Fruit fly (Drosophila melanogaster): ENCODE data around the gene CG8031.

The CG8031 gene

DNA sequence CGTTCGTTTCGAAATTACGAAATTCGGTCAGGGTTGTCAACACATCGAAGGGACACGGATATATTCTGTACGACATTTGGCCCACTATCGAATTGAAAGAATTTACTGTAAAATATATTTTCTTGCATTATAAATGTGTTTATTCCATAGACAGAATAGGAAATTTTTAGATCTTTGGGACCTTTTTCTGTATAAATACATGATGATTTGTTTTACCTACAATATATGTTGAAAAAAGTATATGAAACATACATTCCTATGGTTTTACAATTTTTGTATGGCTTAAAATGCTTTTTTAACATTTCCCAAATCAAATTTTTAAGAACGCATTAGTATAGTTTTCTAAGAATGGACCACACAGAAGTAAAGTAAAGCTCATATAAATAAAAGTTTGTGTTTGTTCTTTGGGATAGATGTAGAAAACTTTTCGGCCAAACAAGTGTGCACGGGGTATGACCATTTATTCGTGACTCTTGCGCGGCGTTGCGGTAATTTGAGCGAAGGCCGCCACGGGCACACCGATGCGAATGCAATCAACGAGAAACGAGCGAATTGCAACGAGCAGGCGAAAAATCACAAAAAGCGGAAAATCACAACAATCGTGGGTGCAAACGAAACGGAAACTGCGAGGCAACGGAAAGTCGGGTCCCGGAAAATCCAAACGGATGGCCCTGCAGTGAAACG lies 13.4 kb downstream of the CG8031 start, which contains the start of the genes CG17327, CG44194 and CG7518 (continued):
- TF ChIP-seq CG18476 (GFP tag; optimal IDR thresholded peaks at IDR 0.05) (peak; percentile 6), Lpt (GFP tag; optimal IDR thresholded peaks at IDR 0.05) (no peak), psq (GFP tag; optimal IDR thresholded peaks at IDR 0.05) (no peak), grau (tag; optimal IDR thresholded peaks at IDR 0.05) (peak; percentile 35), ind (GFP tag; optimal IDR thresholded peaks at IDR 0.05) (no peak), wdn (GFP tag; IDR thresholded peaks at IDR 0.05) (no peak), MESR4 (GFP tag; optimal IDR thresholded peaks at IDR 0.05) (peak; percentile 77), dm (GFP tag; optimal IDR thresholded peaks at IDR 0.05) (peak; percentile 54), Poxn (GFP tag; IDR thresholded peaks at IDR 0.05) (no peak), D19B (GFP tag; optimal IDR thresholded peaks at IDR 0.05) (no peak), CHES-1-like (GFP tag; optimal IDR thresholded peaks at IDR 0.05) (peak; percentile 0), ab (GFP tag; optimal IDR thresholded peaks at IDR 0.05) (no peak), caup (GFP tag; optimal IDR thresholded peaks at IDR 0.05; ENCODE audit: severe bottlenecking) (no peak), nerfin-1 (tag; optimal IDR thresholded peaks at IDR 0.05) (peak; percentile 2), stwl (tag; optimal IDR thresholded peaks at IDR 0.05) (peak; percentile 41), Meics (GFP tag; optimal IDR thresholded peaks at IDR 0.05) (no peak), Scr (GFP tag; IDR thresholded peaks at IDR 0.05; ENCODE audit: partially characterized antibody) (peak; percentile 52), gfzf (GFP tag; optimal IDR thresholded peaks at IDR 0.05) (peak; percentile 93), Bteb2 (GFP tag; optimal IDR thresholded peaks at IDR 0.05) (no peak), Spps (tag; optimal IDR thresholded peaks at IDR 0.05) (no peak), CG15073 (GFP tag; optimal IDR thresholded peaks at IDR 0.05) (no peak), unc-4 (GFP tag; IDR thresholded peaks at IDR 0.05; ENCODE audit: partially characterized antibody) (peak; percentile 37), Hr51 (GFP tag; optimal IDR thresholded peaks at IDR 0.05) (no peak), bab2 (GFP tag; optimal IDR thresholded peaks at IDR 0.05) (peak; percentile 39), fd96Cb (tag; optimal IDR thresholded peaks at IDR 0.05) (peak; percentile 5), CG7745 (tag; optimal IDR thresholded peaks at IDR 0.05) (no peak), Ets97D (GFP tag; optimal IDR thresholded peaks at IDR 0.05) (peak; percentile 62), CG17802 (tag; optimal IDR thresholded peaks at IDR 0.05) (peak; percentile 78), Pdp1 (GFP tag; optimal IDR thresholded peaks at IDR 0.05) (peak; percentile 18 to 59), CG8944 (GFP tag; optimal IDR thresholded peaks at IDR 0.05) (no peak), lab (GFP tag; optimal IDR thresholded peaks at IDR 0.05) (no peak), ase (GFP tag; IDR thresholded peaks at IDR 0.05) (no peak), insv (GFP tag; optimal IDR thresholded peaks at IDR 0.05) (no peak), knrl (GFP tag; IDR thresholded peaks at IDR 0.05; ENCODE audit: partially characterized antibody) (peak; percentile 47; the same call in 2 of the 3 replicates), crc (GFP tag; optimal IDR thresholded peaks at IDR 0.05) (no peak), CG4424 (GFP tag; optimal IDR thresholded peaks at IDR 0.05) (no peak), phol (tag; optimal IDR thresholded peaks at IDR 0.05) (peak; percentile 56), CG6689 (GFP tag; IDR thresholded peaks at IDR 0.05) (no peak), sens-2 (GFP tag; IDR thresholded peaks at IDR 0.05) (peak; percentile 34; the same call in 1 of the 2 replicates), CG13424 (tag; optimal IDR thresholded peaks at IDR 0.05) (peak; percentile 35), fu2 (GFP tag; optimal IDR thresholded peaks at IDR 0.05) (peak; percentile 16), CG34422 (GFP tag; IDR thresholded peaks at IDR 0.05) (peak; percentile 35; the same call in 1 of the 3 replicates), CG12104 (GFP tag; optimal IDR thresholded peaks at IDR 0.05) (peak; percentile 24), CG13287 (GFP tag; IDR thresholded peaks at IDR 0.05; ENCODE audit: partially characterized antibody) (peak; percentile 32), CG10267 (tag; optimal IDR thresholded peaks at IDR 0.05) (peak; percentile 29), dpn (GFP tag; optimal IDR thresholded peaks at IDR 0.05) (peak; percentile 35 to 39), Ptx1 (GFP tag; IDR thresholded peaks at IDR 0.05) (peak; percentile 29; the same call in 1 of the 2 replicates), sna (GFP tag; IDR thresholded peaks at IDR 0.05; ENCODE audit: partially characterized antibody) (no peak), CG30020 (tag; optimal IDR thresholded peaks at IDR 0.05) (peak; percentile 85)
